Worm (Caenorhabditis elegans) whole organism, mixed stage, embryonic: ENCODE measurements around the gene C13A2.4.

Experiments used
- elt-3 ChIP-seq: fragments of 150-350 bp; optimal IDR thresholded peaks from 2 replicates; lab custom pipeline; 2014; ENCODE audit warnings: missing biosample characterization, missing genetic modification characterization
- ztf-11 ChIP-seq: fragments of 150-350 bp; optimal IDR thresholded peaks from 2 replicates; lab custom pipeline; 2014; ENCODE audit warnings: missing biosample characterization, missing genetic modification characterization

- no peak for TF ChIP-seq elt-3
- TF ChIP-seq ztf-11 = no peak
These were observed 4.2 kb upstream of the C13A2.4 start, which contains the start of gene C13A2.10 for ce11 chrV:7274992-7275391.
